Fruit fly (Drosophila melanogaster): Measurements from ENCODE around the gene CG10581.

DNA sequence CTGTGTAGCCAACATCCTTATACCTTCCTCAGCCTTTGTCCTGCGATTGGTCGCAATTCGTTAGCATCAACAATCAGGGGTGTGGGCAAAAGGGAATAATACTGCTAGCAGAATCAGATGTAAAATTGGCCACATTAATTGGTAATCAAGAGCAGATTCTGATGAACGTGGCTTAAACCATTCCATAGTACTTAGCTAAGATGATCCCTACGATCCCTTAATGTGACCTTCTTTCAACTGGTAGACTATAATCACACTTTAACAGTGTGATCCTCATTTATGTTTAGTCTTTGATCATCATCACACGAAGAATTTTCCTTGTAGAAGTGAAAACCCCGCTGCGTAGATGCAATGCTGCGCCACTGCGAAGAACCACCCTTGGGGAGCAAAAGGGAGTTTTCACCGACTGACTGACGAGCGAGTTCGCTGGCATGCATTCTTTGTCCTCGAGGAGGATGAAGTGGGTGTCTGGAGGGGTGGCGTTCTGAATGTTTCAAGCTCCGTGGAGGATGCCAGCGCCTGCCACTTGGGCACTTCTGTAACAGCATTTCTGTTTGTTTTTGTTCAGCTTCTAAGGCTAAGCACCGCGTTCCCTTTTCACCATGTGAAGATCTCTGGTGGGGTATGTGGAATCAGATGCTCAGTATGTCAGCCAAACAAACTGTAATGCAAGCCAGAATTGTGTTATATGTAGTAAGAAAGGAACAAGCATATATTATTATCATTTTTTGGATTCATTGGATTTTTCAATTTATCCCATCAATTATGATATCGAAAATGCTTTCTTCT, 10.1 kb upstream of the CG10581 start:
- TF ChIP-seq CG1620 (GFP tag; optimal IDR thresholded peaks at IDR 0.05) = no peak
- no peak for TF ChIP-seq CG11617 (GFP tag; optimal IDR thresholded peaks at IDR 0.05)
- TF ChIP-seq bab1 (GFP tag; optimal IDR thresholded peaks at IDR 0.05) = no peak
- no peak for TF ChIP-seq cnc (optimal IDR thresholded peaks at IDR 0.05)
- no peak for TF ChIP-seq cic (GFP tag; optimal IDR thresholded peaks at IDR 0.05)
- TF ChIP-seq kay (GFP tag; ENCODE audit: borderline replicate concordance) = no peak
- no peak for TF ChIP-seq CG12768 (GFP tag; optimal IDR thresholded peaks at IDR 0.05)
- no peak for TF ChIP-seq Crg-1 (GFP tag; optimal IDR thresholded peaks at IDR 0.05)
